Worm (Caenorhabditis elegans): Measurements from ENCODE around the gene lgc-20.

ce11 chrII:11301059-11301458, 42.4 kb downstream of the lgc-20 start, which contains the start of gene raga-1:
- TF ChIP-seq klf-2 (GFP tag; conservative IDR thresholded peaks at IDR 0.05) (no peak), ref-1 (GFP tag; conservative IDR thresholded peaks at IDR 0.05) (no peak), med-1 (GFP tag; optimal IDR thresholded peaks at IDR 0.05; ENCODE audit: insufficient read depth) (no peak), ztf-29 (GFP tag; IDR thresholded peaks at IDR 0.05) (no peak), cog-1 (tag; optimal IDR thresholded peaks at IDR 0.05) (no peak), T22C8.4 (GFP tag; IDR thresholded peaks at IDR 0.05) (no peak), flt-1 (GFP tag; IDR thresholded peaks at IDR 0.05) (no peak), tab-1 (GFP tag; IDR thresholded peaks at IDR 0.05) (no peak)
